Fruit fly (Drosophila melanogaster) whole organism, embryonic: ENCODE data around the gene fkh.

Experiments
- Antp ChIP-seq: fragments of 200-800 bp; sonication (Bioruptor generic); optimal IDR thresholded peaks from 3 replicates; lab custom pipeline; 2016; ENCODE audit warnings: missing biosample characterization, missing genetic modification characterization
- CG11504 ChIP-seq: fragments of 200-800 bp; sonication (Bioruptor generic); optimal IDR thresholded peaks from 3 replicates; lab custom pipeline; 2019; ENCODE audit warnings: missing biosample characterization, mild to moderate bottlenecking, missing genetic modification characterization, moderate library complexity
- CG11723 ChIP-seq: fragments of 200-800 bp; sonication (Bioruptor generic); optimal IDR thresholded peaks from 2 replicates; lab custom pipeline; 2017; ENCODE audit warnings: missing biosample characterization, mild to moderate bottlenecking, missing genetic modification characterization
- CG12391 ChIP-seq: fragments of 200-800 bp; sonication (Bioruptor generic); optimal IDR thresholded peaks from 3 replicates; lab custom pipeline; 2018; ENCODE audit warnings: missing biosample characterization, mild to moderate bottlenecking, missing genetic modification characterization, moderate library complexity
- CG12942 ChIP-seq: fragments of 200-800 bp; sonication (Bioruptor generic); optimal IDR thresholded peaks from 3 replicates; lab custom pipeline; 2016; ENCODE audit warnings: missing biosample characterization, missing genetic modification characterization
- CG13123 ChIP-seq: fragments of 200-800 bp; sonication (Bioruptor generic); optimal IDR thresholded peaks from 2 replicates; lab custom pipeline; 2016; ENCODE audit warnings: missing biosample characterization, missing genetic modification characterization
- CG14710 ChIP-seq: fragments of 200-800 bp; sonication (Bioruptor generic); optimal IDR thresholded peaks from 3 replicates; lab custom pipeline; 2019; ENCODE audit warnings: missing biosample characterization, mild to moderate bottlenecking, missing genetic modification characterization, moderate library complexity
- CG15073 ChIP-seq: fragments of 200-800 bp; sonication (Bioruptor generic); optimal IDR thresholded peaks from 2 replicates; lab custom pipeline; 2016; ENCODE audit warnings: missing biosample characterization, missing genetic modification characterization
- CG17186 ChIP-seq: fragments of 200-800 bp; sonication (Bioruptor generic); optimal IDR thresholded peaks from 3 replicates; lab custom pipeline; 2017; ENCODE audit warnings: missing biosample characterization, missing genetic modification reagents, missing genetic modification characterization
- CG34376 ChIP-seq: fragments of 200-800 bp; sonication (Bioruptor generic); optimal IDR thresholded peaks from 2 replicates; lab custom pipeline; 2018; ENCODE audit warnings: missing biosample characterization, mild to moderate bottlenecking, missing genetic modification characterization
- CG4360 ChIP-seq: fragments of 200-800 bp; sonication (Bioruptor generic); IDR thresholded peaks from 2 replicates; pipeline ENCODE4 v1.3.6; 2022; ENCODE audit warnings: missing biosample characterization, missing genetic modification characterization
- CG7271 ChIP-seq: fragments of 200-800 bp; sonication (Bioruptor generic); optimal IDR thresholded peaks from 2 replicates; lab custom pipeline; 2018; ENCODE audit warnings: missing biosample characterization, mild to moderate bottlenecking, missing genetic modification characterization, moderate library complexity
- CG8924 ChIP-seq: fragments of 200-800 bp; optimal IDR thresholded peaks from 3 replicates; lab custom pipeline; 2019; ENCODE audit warnings: missing biosample characterization, mild to moderate bottlenecking, missing genetic modification characterization, moderate library complexity
- CG9876 ChIP-seq: fragments of 200-800 bp; sonication (Bioruptor generic); optimal IDR thresholded peaks from 2 replicates; lab custom pipeline; 2016; ENCODE audit warnings: missing biosample characterization, missing genetic modification characterization
- E2f2 ChIP-seq: fragments of 200-800 bp; sonication (Bioruptor generic); IDR thresholded peaks from 2 replicates; pipeline ENCODE4 v1.3.6; 2022; ENCODE audit warnings: missing biosample characterization, missing genetic modification characterization
- Eip74EF ChIP-seq, 2 experiments: fragments of 200-800 bp in 1 of 2; fragments of >200 bp in 1 of 2; sonication (Bioruptor generic) in 1 of 2; optimal IDR thresholded peaks; 2 replicates each; lab custom pipeline; 2017 to 2019; ENCODE audit warnings: missing biosample characterization in 2 of 2, missing genetic modification characterization in 2 of 2, mild to moderate bottlenecking in 1 of 2, moderate library complexity in 1 of 2
- HLH4C ChIP-seq: fragments of 200-800 bp; sonication (Bioruptor generic); IDR thresholded peaks from 3 replicates; pipeline ENCODE4 v1.3.6; 2022; ENCODE audit warnings: missing biosample characterization, missing genetic modification characterization; ENCODE audit not compliant: partially characterized antibody
- HLHmδ ChIP-seq: fragments of 200-800 bp; sonication (Bioruptor generic); optimal IDR thresholded peaks from 2 replicates; lab custom pipeline; 2018; ENCODE audit warnings: missing biosample characterization, mild to moderate bottlenecking, missing genetic modification characterization, moderate library complexity
- MBD-R2 ChIP-seq: fragments of 200-800 bp; sonication (Bioruptor generic); IDR thresholded peaks from 2 replicates; pipeline ENCODE4 v1.3.6; 2022; ENCODE audit warnings: missing biosample characterization, missing genetic modification characterization
- MESR4 ChIP-seq: fragments of 200-800 bp; sonication (Bioruptor generic); optimal IDR thresholded peaks from 2 replicates; lab custom pipeline; 2018; ENCODE audit warnings: missing biosample characterization, mild to moderate bottlenecking, missing genetic modification characterization, moderate library complexity
- Med ChIP-seq: fragments of 200-800 bp; sonication (Bioruptor generic); peaks from one replicate; lab custom pipeline; 2016; ENCODE audit warnings: missing biosample characterization, missing genetic modification characterization, mild to moderate bottlenecking, inconsistent platforms, moderate library complexity
- Myb ChIP-seq: fragments of 200-800 bp; sonication (Bioruptor generic); optimal IDR thresholded peaks from 2 replicates; lab custom pipeline; 2016; ENCODE audit warnings: missing biosample characterization, missing genetic modification characterization
- Opbp ChIP-seq: fragments of 200-800 bp; sonication (Bioruptor generic); IDR thresholded peaks from 3 replicates; pipeline ENCODE4 v1.3.6; 2022; ENCODE audit warnings: missing biosample characterization, missing genetic modification characterization; ENCODE audit not compliant: partially characterized antibody
- PHDP ChIP-seq: fragments of 200-800 bp; sonication (Bioruptor generic); optimal IDR thresholded peaks from 3 replicates; lab custom pipeline; 2018; ENCODE audit warnings: missing biosample characterization, mild to moderate bottlenecking, missing genetic modification characterization, moderate library complexity
- Sry-δ ChIP-seq: fragments of 200-800 bp; sonication (Bioruptor generic); optimal IDR thresholded peaks from 2 replicates; lab custom pipeline; 2016; ENCODE audit warnings: missing biosample characterization, missing genetic modification characterization
- ase ChIP-seq: fragments of 200-800 bp; sonication (Bioruptor generic); IDR thresholded peaks from 3 replicates; pipeline ENCODE4 v1.3.6; 2022; ENCODE audit warnings: missing biosample characterization, missing genetic modification characterization
- az2 ChIP-seq: fragments of 200-800 bp; sonication (Bioruptor generic); optimal IDR thresholded peaks from 3 replicates; lab custom pipeline; 2016; ENCODE audit warnings: missing biosample characterization, missing genetic modification characterization
- chif ChIP-seq, 2 experiments: fragments of 200-800 bp; sonication (Bioruptor generic); optimal IDR thresholded peaks; 3 replicates each; lab custom pipeline; 2016; ENCODE audit warnings: missing biosample characterization in 2 of 2, missing genetic modification characterization in 2 of 2
- chinmo ChIP-seq: fragments of 200-800 bp; sonication (Bioruptor generic); IDR thresholded peaks from 4 replicates; pipeline ENCODE4 v1.3.6; 2022; ENCODE audit warnings: missing biosample characterization, missing genetic modification characterization; ENCODE audit not compliant: partially characterized antibody
- en ChIP-seq: fragments of 200-800 bp; sonication (Bioruptor generic); optimal IDR thresholded peaks from 2 replicates; lab custom pipeline; 2016; ENCODE audit warnings: missing biosample characterization, missing genetic modification characterization
- exex ChIP-seq: fragments of 200-800 bp; sonication (Bioruptor generic); optimal IDR thresholded peaks from 4 replicates; lab custom pipeline; 2018; ENCODE audit warnings: missing biosample characterization, mild to moderate bottlenecking, missing genetic modification characterization, moderate library complexity
- gfzf ChIP-seq: fragments of 200-800 bp; sonication (Bioruptor generic); optimal IDR thresholded peaks from 2 replicates; lab custom pipeline; 2016; ENCODE audit warnings: missing biosample characterization, mild to moderate bottlenecking, missing genetic modification characterization, moderate library complexity
- gsb ChIP-seq: fragments of 200-800 bp; sonication (Bioruptor generic); IDR thresholded peaks from 2 replicates; pipeline ENCODE4 v1.3.6; 2022; ENCODE audit warnings: missing biosample characterization, missing genetic modification characterization
- hkb ChIP-seq, 2 experiments: fragments of 200-800 bp in 1 of 2; fragments of >200 bp in 1 of 2; sonication (Bioruptor generic) in 1 of 2; IDR thresholded peaks in 1 of 2; optimal IDR thresholded peaks in 1 of 2; 2 replicates each; pipeline versions ENCODE4 v1.3.6 to Lab custom; 2017 to 2022; ENCODE audit warnings: missing biosample characterization in 1 of 2, missing genetic modification characterization in 1 of 2
- jing ChIP-seq: fragments of 200-800 bp; sonication (Bioruptor generic); optimal IDR thresholded peaks from 2 replicates; lab custom pipeline; 2018; ENCODE audit warnings: missing biosample characterization, mild to moderate bottlenecking, missing genetic modification characterization
- mirr ChIP-seq: fragments of 200-800 bp; sonication (Bioruptor generic); optimal IDR thresholded peaks from 3 replicates; lab custom pipeline; 2018; ENCODE audit warnings: missing biosample characterization, mild to moderate bottlenecking, missing genetic modification characterization
- rib ChIP-seq: fragments of 200-800 bp; sonication (Bioruptor generic); IDR thresholded peaks from 2 replicates; pipeline ENCODE4 v1.3.6; 2022; ENCODE audit warnings: missing biosample characterization, missing genetic modification characterization
- row ChIP-seq: fragments of 200-800 bp; sonication (Bioruptor generic); IDR thresholded peaks from 3 replicates; pipeline ENCODE4 v1.3.6; 2022; ENCODE audit warnings: missing biosample characterization, missing genetic modification characterization
- sens ChIP-seq: fragments of 200-800 bp; sonication (Bioruptor generic); peaks from one replicate; lab custom pipeline; 2016; ENCODE audit warnings: missing biosample characterization, missing genetic modification characterization
- seq ChIP-seq: fragments of 200-800 bp; sonication (Bioruptor generic); IDR thresholded peaks from 2 replicates; pipeline ENCODE4 v1.3.6; 2022; ENCODE audit warnings: missing biosample characterization, missing genetic modification characterization
- usp ChIP-seq: fragments of >200 bp; optimal IDR thresholded peaks from 2 replicates; lab custom pipeline; 2017; ENCODE audit warnings: missing biosample characterization, missing genetic modification characterization
- wek ChIP-seq: fragments of 200-800 bp; sonication (Bioruptor generic); optimal IDR thresholded peaks from 3 replicates; lab custom pipeline; 2018; ENCODE audit warnings: missing biosample characterization, mild to moderate bottlenecking, missing genetic modification characterization, moderate library complexity

fkh gene

DNA sequence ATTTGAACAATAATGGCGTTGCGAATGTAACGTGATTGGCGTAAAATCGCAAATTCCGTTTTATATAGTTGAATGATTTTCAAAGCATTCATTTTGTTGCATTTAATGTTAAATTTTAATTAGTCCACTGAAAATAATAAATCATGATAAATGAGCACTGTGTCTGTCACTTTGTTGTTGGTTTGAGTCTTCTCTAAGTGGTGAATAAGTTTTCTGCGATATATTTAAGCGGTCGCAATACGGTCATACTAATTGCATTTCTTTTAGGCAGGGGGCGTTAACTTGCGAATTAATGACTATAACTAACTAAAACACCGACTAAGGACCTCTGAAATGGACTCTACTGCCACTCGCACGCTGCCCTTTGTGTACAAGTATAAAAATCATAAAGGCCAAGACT is 20.8 kb upstream of the fkh start, which contains the start of gene CG9986 (continued):
- TF ChIP-seq chinmo (GFP tag; lab: Robert Waterston, UW) (0 out of 4 replicates have a peak, but pooled peaks have one; percentile 34), usp (GFP tag; lab: Kevin White, UChicago) (no peak), Med (GFP tag; lab: Kevin White, UChicago) (peak; percentile 64), rib (GFP tag; lab: Robert Waterston, UW) (no peak), wek (no peak), CG12942 (GFP tag; lab: Kevin White, UChicago) (no peak), Eip74EF (GFP tag; optimal IDR thresholded peaks at IDR 0.05; lab: Kevin White, UChicago) (no peak), gfzf (GFP tag; lab: Kevin White, UChicago) (peak; percentile 90), E2f2 (GFP tag; lab: Robert Waterston, UW) (peak; percentile 68), CG8924 (no peak), Sry-δ (GFP tag; lab: Kevin White, UChicago) (peak; percentile 19), CG4360 (GFP tag; lab: Robert Waterston, UW) (peak; percentile 49; the same call in 1 of the 2 replicates), CG17186 (GFP tag; lab: Kevin White, UChicago) (no peak), gsb (GFP tag; lab: Robert Waterston, UW) (no peak), CG11504 (no peak), seq (GFP tag; lab: Robert Waterston, UW) (no peak), CG14710 (tag; lab: Kevin White, UChicago) (peak; percentile 32), CG15073 (GFP tag; lab: Kevin White, UChicago) (no peak), Myb (peak; percentile 75), PHDP (tag; lab: Kevin White, UChicago) (no peak), jing (GFP tag; lab: Kevin White, UChicago) (no peak), CG12391 (tag; lab: Kevin White, UChicago) (peak; percentile 33), Opbp (GFP tag; lab: Robert Waterston, UW) (peak; percentile 51; the same call in 2 of the 3 replicates), CG11723 (GFP tag; lab: Kevin White, UChicago) (no peak), chif (GFP tag; optimal IDR thresholded peaks at IDR 0.05; lab: Kevin White, UChicago) (no peak), ase (GFP tag; lab: Robert Waterston, UW) (no peak), CG13123 (GFP tag; lab: Kevin White, UChicago) (no peak), hkb (optimal IDR thresholded peaks at IDR 0.05; lab: Kevin White, UChicago) (no peak), hkb (GFP tag; IDR thresholded peaks at IDR 0.05; lab: Robert Waterston, UW) (no peak), az2 (GFP tag; lab: Kevin White, UChicago) (no peak), CG7271 (tag; lab: Kevin White, UChicago) (no peak), Antp (GFP tag; lab: Kevin White, UChicago) (no peak), en (GFP tag; lab: Kevin White, UChicago) (no peak), MESR4 (GFP tag; lab: Kevin White, UChicago) (peak; percentile 26), row (GFP tag; lab: Robert Waterston, UW) (peak; percentile 26; the same call in 1 of the 3 replicates), MBD-R2 (GFP tag; lab: Robert Waterston, UW) (peak; percentile 67)

DNA sequence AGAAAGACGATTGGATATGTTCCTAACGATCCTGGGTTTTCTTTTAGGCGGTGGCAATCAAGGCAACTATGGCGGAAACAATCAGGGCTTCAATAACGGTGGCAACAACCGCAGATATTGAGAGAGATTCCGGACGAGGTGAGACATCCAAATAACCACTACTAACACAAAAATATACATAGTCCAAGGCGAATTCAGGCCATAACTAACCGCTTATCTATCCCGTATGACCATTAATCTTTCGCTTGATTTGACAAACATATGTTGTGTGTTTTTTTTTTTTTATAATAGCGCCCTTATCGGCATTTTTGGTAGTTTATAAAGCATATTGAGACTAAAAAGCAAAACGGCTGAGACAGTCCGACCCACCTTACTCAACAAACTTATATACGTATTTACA is 18.5 kb upstream of the fkh start:
- TF ChIP-seq sens (GFP tag; lab: Kevin White, UChicago), result peak; percentile 8
- TF ChIP-seq mirr (GFP tag; lab: Kevin White, UChicago), result peak; percentile 53
- TF ChIP-seq HLH4C (GFP tag; lab: Robert Waterston, UW), result no peak
- TF ChIP-seq exex (tag; lab: Kevin White, UChicago), result peak; percentile 67
- TF ChIP-seq CG9876 (GFP tag; lab: Kevin White, UChicago), result no peak
- no peak for TF ChIP-seq HLHmδ
- TF ChIP-seq CG34376 (GFP tag; lab: Kevin White, UChicago), result peak; percentile 77
